Worm (Caenorhabditis elegans) whole organism, L2 larva: ENCODE measurements around the gene cnb-1.

Experiments
- ZK546.5 ChIP-seq: sonication (generic microtip); optimal IDR thresholded peaks from 2 replicates; lab custom pipeline; 2017; ENCODE audit warnings: missing biosample characterization, missing genetic modification characterization
- ama-1 ChIP-seq: fragments of 150-350 bp; optimal IDR thresholded peaks from 2 replicates; lab custom pipeline; 2018; ENCODE audit warnings: inconsistent platforms
- egl-27 ChIP-seq: sonication (generic microtip); optimal IDR thresholded peaks from 3 replicates; lab custom pipeline; 2017; ENCODE audit warnings: missing biosample characterization, missing genetic modification reagents, missing genetic modification characterization
- elt-3 ChIP-seq: sonication (generic microtip); optimal IDR thresholded peaks from 2 replicates; lab custom pipeline; 2017; ENCODE audit warnings: missing biosample characterization, missing genetic modification characterization
- nhr-11 ChIP-seq: fragments of 150-350 bp; optimal IDR thresholded peaks from 2 replicates; lab custom pipeline; 2014; ENCODE audit warnings: missing biosample characterization, missing genetic modification characterization
- nhr-237 ChIP-seq: fragments of 150-350 bp; optimal IDR thresholded peaks from 2 replicates; lab custom pipeline; 2014; ENCODE audit warnings: missing biosample characterization, missing genetic modification characterization
- snpc-4 ChIP-seq: fragments of 150-350 bp; optimal IDR thresholded peaks from 2 replicates; lab custom pipeline; 2014; ENCODE audit warnings: missing biosample characterization, missing genetic modification characterization
- unc-55 ChIP-seq: fragments of 150-350 bp; sonication (generic microtip); optimal IDR thresholded peaks from 3 replicates; lab custom pipeline; 2014; ENCODE audit warnings: missing biosample characterization, missing genetic modification reagents, missing genetic modification characterization
- unc-62 ChIP-seq: fragments of 150-350 bp; optimal IDR thresholded peaks from 2 replicates; lab custom pipeline; 2014; ENCODE audit warnings: missing biosample characterization, missing genetic modification reagents, missing genetic modification characterization
- zag-1 ChIP-seq: fragments of 150-350 bp; optimal IDR thresholded peaks from 2 replicates; lab custom pipeline; 2014; ENCODE audit warnings: missing biosample characterization, missing genetic modification characterization
- ztf-11 ChIP-seq: sonication (generic microtip); optimal IDR thresholded peaks from 2 replicates; lab custom pipeline; 2017; ENCODE audit warnings: missing biosample characterization, missing genetic modification characterization
- ztf-4 ChIP-seq: fragments of 150-350 bp; optimal IDR thresholded peaks from 2 replicates; lab custom pipeline; 2014; ENCODE audit warnings: missing biosample characterization, missing genetic modification characterization

DNA sequence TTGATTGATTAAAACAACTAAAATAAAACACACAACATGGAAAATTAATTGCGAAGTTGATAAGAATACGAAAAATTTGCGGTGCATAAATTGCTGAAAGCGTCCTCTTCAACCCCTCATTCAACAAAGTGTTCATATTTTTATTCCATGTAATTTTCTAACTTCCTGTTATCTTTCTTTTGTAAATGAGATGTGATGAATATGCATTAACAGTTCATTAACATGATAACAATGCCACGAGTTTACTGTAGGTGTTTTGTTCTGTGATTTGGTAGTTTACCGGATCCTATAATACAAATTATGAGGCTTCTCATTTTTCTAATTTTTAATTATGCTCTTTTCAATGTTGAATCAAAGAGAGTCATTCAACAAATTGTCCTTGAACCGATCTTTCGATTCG, 46.4 kb upstream of the cnb-1 start, which contains the start of gene F47G9.6:
- TF ChIP-seq unc-62 (GFP tag; lab: Kevin White, UChicago) (no peak), snpc-4 (no peak), ZK546.5 (tag; lab: Kevin White, UChicago) (no peak), zag-1 (tag; lab: Kevin White, UChicago) (no peak), egl-27 (tag; lab: Kevin White, UChicago) (no peak), nhr-11 (no peak), ztf-4 (tag; lab: Kevin White, UChicago) (no peak), ama-1 (lab: Kevin White, UChicago) (no peak), elt-3 (no peak), unc-55 (GFP tag; lab: Kevin White, UChicago) (no peak), ztf-11 (tag; lab: Kevin White, UChicago) (no peak), nhr-237 (tag; lab: Kevin White, UChicago) (no peak)
